Worm (Caenorhabditis elegans): Measurements from ENCODE around the gene ZK1307.9.
A peak's percentile ranks its signal among the peaks of the same experiment; 100 is the strongest.

The ZK1307.9 gene

DNA sequence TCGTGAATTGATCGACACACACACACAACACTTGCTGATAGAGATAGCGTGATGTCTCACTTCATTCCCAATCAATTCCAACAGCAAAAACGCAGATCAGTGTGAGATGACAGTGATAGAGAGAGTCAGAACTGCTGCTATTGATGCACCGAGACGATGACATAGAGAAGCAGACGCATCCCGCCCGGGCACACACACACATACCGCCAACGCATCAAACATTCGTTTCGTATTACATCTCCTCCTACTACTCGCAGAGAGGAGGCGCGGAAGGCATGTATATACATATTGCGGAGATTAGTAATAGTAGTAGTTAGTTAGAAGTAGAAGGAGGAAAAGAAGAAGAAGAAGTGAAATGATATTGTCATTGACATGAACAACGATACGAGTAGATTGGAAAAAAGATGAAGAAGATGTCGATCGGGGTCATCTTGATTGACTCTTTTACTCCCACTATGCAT, 29.9 kb upstream of the ZK1307.9 start (continued):
- TF ChIP-seq ceh-20 (GFP tag; IDR thresholded peaks at IDR 0.05), result no peak
- TF ChIP-seq egl-43 (GFP tag; IDR thresholded peaks at IDR 0.05), result 0 out of 2 replicates have a peak, but pooled peaks have one; percentile 7
- TF ChIP-seq ceh-32 (tag; optimal IDR thresholded peaks at IDR 0.05; ENCODE audit: poor library complexity), result no peak
- peak; percentile 46 for TF ChIP-seq hmg-1.1 (GFP tag; IDR thresholded peaks at IDR 0.05)
- TF ChIP-seq pha-4 (GFP tag; IDR thresholded peaks at IDR 0.05), result peak; percentile 66
- peak; percentile 18 for TF ChIP-seq pha-4 (tag; optimal IDR thresholded peaks at IDR 0.05)
- peak; percentile 43 for TF ChIP-seq T20F7.1 (GFP tag; optimal IDR thresholded peaks at IDR 0.05)
- peak; percentile 76 for TF ChIP-seq dmd-6 (GFP tag; IDR thresholded peaks at IDR 0.05)
- TF ChIP-seq arid-1 (GFP tag; conservative IDR thresholded peaks at IDR 0.05), result no peak
- 0 out of 2 replicates have a peak, but pooled peaks have one; percentile 33 for TF ChIP-seq mxl-2 (GFP tag; conservative IDR thresholded peaks at IDR 0.05)
- TF ChIP-seq hlh-30 (tag; optimal IDR thresholded peaks at IDR 0.05; ENCODE audit: insufficient read depth), result peak; percentile 79
- TF ChIP-seq nhr-41 (GFP tag; IDR thresholded peaks at IDR 0.05), result 0 out of 2 replicates have a peak, but pooled peaks have one; percentile 53
- TF ChIP-seq zfp-3 (GFP tag; conservative IDR thresholded peaks at IDR 0.05), result no peak
- TF ChIP-seq nhr-102 (tag; optimal IDR thresholded peaks at IDR 0.05), result peak; percentile 1
- TF ChIP-seq aha-1 (tag), result peak; percentile 76
- peak; percentile 79 for TF ChIP-seq nhr-11 (tag; optimal IDR thresholded peaks at IDR 0.05)

DNA sequence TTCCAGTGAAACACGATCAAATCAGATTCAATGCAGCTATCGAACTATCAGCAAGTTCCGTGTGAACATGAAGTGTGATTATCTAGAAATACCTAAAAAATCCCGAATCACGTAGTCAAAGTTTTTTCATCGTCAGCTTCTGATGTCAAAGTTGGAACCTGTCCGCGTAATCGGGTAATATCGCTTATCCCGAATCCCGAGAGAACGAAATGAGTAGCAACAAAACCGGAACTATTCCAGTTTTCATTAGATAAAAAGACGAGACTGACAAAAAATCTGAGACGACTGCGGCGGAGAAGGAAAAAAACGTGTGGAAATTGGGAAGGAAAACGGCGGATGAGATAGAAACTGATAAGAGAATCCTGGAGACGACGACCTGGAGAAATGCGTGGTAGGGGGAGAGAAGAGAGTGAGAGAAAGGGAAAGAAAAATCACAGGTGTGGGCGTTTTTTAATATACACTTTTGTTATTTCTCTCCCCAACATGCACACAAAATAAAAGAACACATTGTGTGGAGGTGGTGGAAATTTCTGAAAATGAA, 29.2 kb upstream of the ZK1307.9 start:
- TF ChIP-seq mes-2 (tag; optimal IDR thresholded peaks at IDR 0.05; ENCODE audit: poor library complexity, severe bottlenecking) (peak; percentile 17), unc-39 (tag; optimal IDR thresholded peaks at IDR 0.05) (no peak), lsy-2 (tag; optimal IDR thresholded peaks at IDR 0.05) (peak in 1 of 2 experiments; percentile 9), hlh-30 (tag; optimal IDR thresholded peaks at IDR 0.05; ENCODE audit: insufficient read depth) (peak; percentile 34), zfp-3 (GFP tag; conservative IDR thresholded peaks at IDR 0.05) (no peak), hif-1 (tag; optimal IDR thresholded peaks at IDR 0.05) (peak in 1 of 2 experiments; percentile 0), dve-1 (tag; optimal IDR thresholded peaks at IDR 0.05; ENCODE audit: insufficient read depth) (peak; percentile 3), zfp-2 (tag; optimal IDR thresholded peaks at IDR 0.05) (no peak), aly-2 (tag; optimal IDR thresholded peaks at IDR 0.05) (no peak), daf-12 (tag; optimal IDR thresholded peaks at IDR 0.05) (no peak), nhr-48 (tag; optimal IDR thresholded peaks at IDR 0.05) (peak; percentile 35), mdl-1 (tag; optimal IDR thresholded peaks at IDR 0.05) (peak in 1 of 2 experiments; percentile 60), mdt-29 (GFP tag; IDR thresholded peaks at IDR 0.05) (no peak), madf-5 (GFP tag; IDR thresholded peaks at IDR 0.05) (no peak), hlh-11 (tag; optimal IDR thresholded peaks at IDR 0.05) (peak; percentile 75), dmd-9 (GFP tag; IDR thresholded peaks at IDR 0.05) (no peak), mxl-3 (GFP tag; optimal IDR thresholded peaks at IDR 0.05) (peak; percentile 48), jun-1 (tag; optimal IDR thresholded peaks at IDR 0.05) (no peak), madf-9 (GFP tag; conservative IDR thresholded peaks at IDR 0.05) (no peak), lir-3 (tag; optimal IDR thresholded peaks at IDR 0.05) (no peak), zip-11 (GFP tag; IDR thresholded peaks at IDR 0.05) (no peak), F26F4.8 (GFP tag; conservative IDR thresholded peaks at IDR 0.05) (no peak), cey-2 (tag; optimal IDR thresholded peaks at IDR 0.05; ENCODE audit: borderline replicate concordance, insufficient read depth) (no peak), tag-97 (GFP tag; IDR thresholded peaks at IDR 0.05) (no peak), lin-13 (GFP tag; optimal IDR thresholded peaks at IDR 0.05) (no peak), ama-1 (optimal IDR thresholded peaks at IDR 0.05) (peak; percentile 6), pha-4 (GFP tag; IDR thresholded peaks at IDR 0.05) (no peak), pha-4 (tag; optimal IDR thresholded peaks at IDR 0.05) (no peak), nhr-11 (tag; optimal IDR thresholded peaks at IDR 0.05) (peak; percentile 24), egl-43 (GFP tag; IDR thresholded peaks at IDR 0.05) (no peak), pqm-1 (tag; optimal IDR thresholded peaks at IDR 0.05) (peak; percentile 41), ceh-62 (tag; optimal IDR thresholded peaks at IDR 0.05) (no peak), zip-2 (tag; optimal IDR thresholded peaks at IDR 0.05) (peak; percentile 14), nhr-28 (tag; optimal IDR thresholded peaks at IDR 0.05) (peak; percentile 66), daf-16 (GFP tag; optimal IDR thresholded peaks at IDR 0.05) (no peak), daf-16 (tag; optimal IDR thresholded peaks at IDR 0.05) (no peak), lin-38 (GFP tag; IDR thresholded peaks at IDR 0.05) (peak; percentile 7; the same call in 1 of the 2 replicates), duxl-1 (tag; optimal IDR thresholded peaks at IDR 0.05; ENCODE audit: poor library complexity) (no peak)
